Worm (Caenorhabditis elegans) whole organism, L4/young adult: ENCODE data around the gene C50H11.13.
"Not testable (repeated sequence)": the region's sequence is repeated elsewhere in the genome, so short reads cannot be mapped to it uniquely, and the experiment has no call there.

Experiments
- W03F9.2 ChIP-seq: fragments of 150-350 bp; optimal IDR thresholded peaks from 2 replicates; lab custom pipeline; 2014; ENCODE audit warnings: missing biosample characterization, missing genetic modification characterization
- dao-5 ChIP-seq: sonication (generic microtip); optimal IDR thresholded peaks from 2 replicates; lab custom pipeline; 2016; ENCODE audit warnings: missing genotype, missing genetic modification characterization, moderate library complexity, missing compliant biosample characterization
- him-1 ChIP-seq: sonication (generic microtip); optimal IDR thresholded peaks from 2 replicates; lab custom pipeline; 2016; ENCODE audit warnings: missing genotype, missing genetic modification reagents, missing genetic modification characterization, missing compliant biosample characterization

The C50H11.13 gene

ce11 chrV:3086260-3086659 lies 14.8 kb upstream of the C50H11.13 start, which contains the start of gene srt-8:
TSS of gene srt-8 (plus strand) at chrV:3086560.
- TF ChIP-seq W03F9.2 (tag; lab: Kevin White, UChicago): no peak
- TF ChIP-seq him-1: no peak
- TF ChIP-seq dao-5 (tag; lab: Kevin White, UChicago): no peak

DNA sequence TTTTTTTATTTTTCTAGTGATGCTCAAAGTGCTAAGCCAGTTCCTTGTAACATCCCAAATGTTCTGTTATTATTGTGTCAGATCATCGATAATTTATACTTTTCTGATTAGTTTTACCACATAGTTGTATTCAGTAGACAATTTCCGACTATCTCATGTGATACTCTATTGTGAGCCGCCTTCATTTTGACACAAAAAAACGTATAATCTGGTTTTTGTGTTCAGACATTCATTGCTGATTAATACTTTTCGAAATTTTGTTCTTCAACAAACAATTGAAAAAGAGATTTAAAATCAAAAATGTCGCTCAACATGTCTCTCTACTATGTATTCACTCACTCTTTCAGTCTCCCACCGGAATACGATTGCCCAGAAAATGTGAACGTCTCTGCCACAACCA lies 10.0 kb upstream of the C50H11.13 start, which contains the start of gene srt-7:
Gene srt-7 (plus strand): TSS at position 301 of the 400 bp plus-strand sequence.
- TF ChIP-seq W03F9.2 (tag; lab: Kevin White, UChicago) (no peak), him-1 (no peak), dao-5 (tag; lab: Kevin White, UChicago) (no peak)

DNA sequence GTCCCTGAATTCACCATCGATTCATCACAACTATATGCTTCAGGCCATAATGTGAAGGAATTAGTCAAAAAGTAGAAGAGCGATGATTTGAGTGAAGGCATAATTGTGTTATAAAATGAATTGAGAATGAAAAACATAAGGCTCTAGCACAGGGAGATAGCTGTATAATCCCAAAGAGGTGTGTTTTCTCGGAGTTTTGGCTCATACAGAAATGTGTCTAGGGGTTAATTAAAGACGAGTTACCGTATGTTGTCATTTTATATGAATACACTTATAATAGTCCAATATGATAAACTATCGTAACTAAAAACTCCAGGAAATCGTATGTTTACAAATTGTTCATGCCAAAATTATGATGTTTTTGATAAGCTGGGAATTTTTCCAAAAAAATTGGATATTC lies 9.3 kb upstream of the C50H11.13 start, which contains the start of gene srt-5:
Gene srt-5 (minus strand): TSS at position 101 of the 400 bp plus-strand sequence.
- no peak for TF ChIP-seq dao-5 (tag; lab: Kevin White, UChicago)
- no peak for TF ChIP-seq him-1
- no peak for TF ChIP-seq W03F9.2 (tag; lab: Kevin White, UChicago)

DNA sequence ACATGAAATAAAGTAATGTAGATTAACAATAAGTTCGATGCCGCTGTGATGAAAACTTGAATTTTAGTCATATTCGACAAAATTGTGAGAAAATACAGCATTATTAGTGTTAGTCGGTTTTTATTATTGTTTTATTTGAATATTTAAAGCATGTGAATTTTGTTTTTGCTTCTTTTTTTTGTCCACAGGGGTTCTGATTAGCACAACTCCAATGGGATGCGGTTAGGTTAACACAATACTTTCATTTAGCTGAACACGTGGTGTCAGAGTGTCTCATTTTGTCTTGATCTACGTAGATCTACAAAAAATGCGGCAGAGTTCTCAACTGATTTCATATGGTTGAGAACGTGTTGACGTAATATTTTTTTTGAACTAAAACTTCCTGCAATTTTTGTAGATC lies 2.3 kb downstream of the C50H11.13 start, which contains the start of gene str-40:
Gene str-40 (minus strand): TSS at position 101 of the 400 bp plus-strand sequence.
- no peak for TF ChIP-seq W03F9.2 (tag; lab: Kevin White, UChicago)
- no peak for TF ChIP-seq dao-5 (tag; lab: Kevin White, UChicago)
- no peak for TF ChIP-seq him-1

- TF ChIP-seq dao-5 (tag; lab: Kevin White, UChicago): no peak
- no peak for TF ChIP-seq W03F9.2 (tag; lab: Kevin White, UChicago)
- no peak for TF ChIP-seq him-1
These were observed 5.5 kb downstream of the C50H11.13 start, which contains the start of gene srh-185 for ce11 chrV:3065928-3066327. TSS of gene srh-185 (plus strand) at chrV:3066228.

DNA sequence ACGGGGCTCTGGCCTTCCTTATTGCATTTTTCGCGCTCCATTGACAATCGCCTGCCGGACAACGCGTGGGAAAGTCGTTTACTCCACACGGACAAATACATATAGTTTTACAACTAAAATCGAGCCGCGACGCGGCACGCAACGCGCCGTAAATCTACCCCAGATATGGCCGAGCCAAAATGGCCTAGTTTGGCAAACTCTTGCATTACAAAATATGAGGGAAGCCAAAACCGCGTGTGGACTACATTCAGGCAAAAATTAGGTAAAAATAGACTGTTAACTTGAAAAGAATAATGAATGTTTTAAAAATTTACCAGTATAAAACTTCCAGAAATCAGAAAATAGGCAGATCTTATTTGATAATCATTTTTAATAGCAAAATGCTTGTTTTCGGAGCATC lies 7.0 kb downstream of the C50H11.13 start, which contains the start of gene srt-16:
Gene srt-16 (minus strand): TSS at position 101 of the 400 bp plus-strand sequence.
- TF ChIP-seq W03F9.2 (tag; lab: Kevin White, UChicago); dao-5 (tag; lab: Kevin White, UChicago); him-1: not testable (repeated sequence)

ce11 chrV:3062078-3062477 lies 9.4 kb downstream of the C50H11.13 start, which contains the start of gene srt-15:
TSS of gene srt-15 (minus strand) at chrV:3062178.
- no peak for TF ChIP-seq him-1
- TF ChIP-seq W03F9.2 (tag; lab: Kevin White, UChicago): no peak
- TF ChIP-seq dao-5 (tag; lab: Kevin White, UChicago): no peak

DNA sequence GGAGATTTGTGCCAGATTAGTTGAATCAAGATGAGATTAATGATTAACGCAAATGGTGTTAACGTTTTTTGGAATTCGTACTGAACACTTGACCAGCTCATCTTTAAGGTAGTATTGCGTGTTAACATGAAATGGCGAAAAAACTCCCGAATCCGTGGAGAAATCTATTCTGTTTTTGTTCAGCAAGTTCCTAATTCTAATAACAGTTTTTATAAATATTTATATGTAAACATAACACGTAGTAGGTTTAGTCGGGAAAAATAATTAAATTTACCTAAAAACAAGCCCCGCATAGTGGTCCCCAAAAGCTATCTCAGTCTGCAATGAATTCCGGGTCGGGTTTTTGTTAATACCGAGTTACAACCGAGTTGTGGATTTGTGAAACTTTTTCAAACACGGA lies 12.5 kb downstream of the C50H11.13 start, which contains the start of gene str-244:
Gene str-244 (minus strand): TSS at position 101 of the 400 bp plus-strand sequence.
- TF ChIP-seq dao-5 (tag; lab: Kevin White, UChicago) (no peak), W03F9.2 (tag; lab: Kevin White, UChicago) (no peak)

ce11 chrV:3054254-3054653 lies 17.2 kb downstream of the C50H11.13 start, which contains the start of gene C50H11.8:
TSS of gene C50H11.8 (plus strand) at chrV:3054554.
- TF ChIP-seq W03F9.2 (tag; lab: Kevin White, UChicago) (no peak), him-1 (no peak), dao-5 (tag; lab: Kevin White, UChicago) (no peak)

DNA sequence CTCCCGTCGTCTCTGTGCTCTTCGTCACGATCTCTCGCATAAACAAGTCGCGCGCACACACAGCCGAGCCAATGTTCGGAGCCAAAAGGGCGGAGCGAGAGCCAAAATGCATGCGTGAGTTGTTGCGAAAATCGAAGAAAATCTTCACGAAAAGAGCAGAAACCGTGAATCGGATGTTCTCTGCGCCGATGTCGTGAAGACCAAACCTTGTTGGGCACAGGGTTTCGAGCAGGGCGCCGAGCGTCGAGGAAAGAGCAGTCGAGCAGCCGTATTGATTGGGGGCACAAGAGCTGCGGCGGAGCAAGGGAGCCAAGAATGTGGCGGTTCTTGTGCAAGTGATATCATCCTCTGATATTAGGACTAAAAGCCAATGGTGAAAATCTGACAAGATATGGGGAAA lies 25.1 kb downstream of the C50H11.13 start:
- TF ChIP-seq dao-5 (tag; lab: Kevin White, UChicago): no peak
- TF ChIP-seq W03F9.2 (tag; lab: Kevin White, UChicago): no peak

ce11 chrV:3044837-3045236 lies 26.6 kb downstream of the C50H11.13 start, which contains the start of gene F59D6.1:
TSS of gene F59D6.1 (plus strand) at chrV:3045137.
- TF ChIP-seq him-1 (no peak), dao-5 (tag; lab: Kevin White, UChicago) (no peak), W03F9.2 (tag; lab: Kevin White, UChicago) (no peak)

DNA sequence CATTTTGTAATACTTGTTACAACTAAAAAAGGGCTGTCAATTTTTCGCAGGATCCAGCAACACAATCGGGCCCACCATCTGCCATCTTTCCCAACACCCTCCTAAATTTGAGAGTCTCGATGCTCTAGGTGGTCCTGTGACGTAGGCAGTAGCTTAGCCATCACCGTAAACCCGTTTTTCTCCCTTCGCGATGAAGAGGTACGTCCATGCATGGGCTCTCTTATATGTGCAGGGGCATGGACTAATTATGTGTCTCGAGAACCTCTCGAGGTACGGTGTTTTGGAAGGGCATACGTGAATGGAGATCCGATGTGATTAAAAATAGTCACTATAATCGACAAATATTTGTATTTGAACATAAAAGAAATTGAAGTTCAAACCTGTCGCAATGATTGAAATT lies 30.5 kb downstream of the C50H11.13 start:
- TF ChIP-seq W03F9.2 (tag; lab: Kevin White, UChicago): no peak

ce11 chrV:3039282-3039681 lies 32.2 kb downstream of the C50H11.13 start, which contains the start of gene chpf-2:
TSS of gene chpf-2 (minus strand) at chrV:3039382.
- no peak for TF ChIP-seq W03F9.2 (tag; lab: Kevin White, UChicago)
- no peak for TF ChIP-seq dao-5 (tag; lab: Kevin White, UChicago)
- no peak for TF ChIP-seq him-1

DNA sequence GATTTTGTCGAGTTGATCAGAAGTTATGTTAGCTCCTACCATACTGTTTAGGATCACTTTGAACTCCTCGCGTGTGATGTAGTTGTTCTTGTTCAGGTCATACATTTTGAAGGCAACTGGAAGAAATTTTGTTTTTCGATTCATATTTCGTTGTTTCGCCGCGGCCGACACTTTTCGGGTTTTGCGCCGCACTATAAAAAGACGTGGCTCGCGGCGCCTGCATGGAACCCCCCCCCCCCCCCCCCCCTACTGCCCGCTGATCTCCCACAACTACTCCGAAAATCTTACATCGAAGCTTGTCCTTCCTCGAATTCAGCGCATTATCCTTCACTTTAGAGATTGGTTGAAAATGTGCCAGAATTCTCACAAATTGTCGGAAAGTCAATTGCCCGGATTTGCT lies 33.4 kb downstream of the C50H11.13 start:
- TF ChIP-seq W03F9.2 (tag; lab: Kevin White, UChicago) (no peak), him-1 (no peak), dao-5 (tag; lab: Kevin White, UChicago) (no peak)

ce11 chrV:3034236-3034635 lies 37.2 kb downstream of the C50H11.13 start, which contains the start of gene srw-8:
TSS of gene srw-8 (minus strand) at chrV:3034336.
- no peak for TF ChIP-seq W03F9.2 (tag; lab: Kevin White, UChicago)
- TF ChIP-seq dao-5 (tag; lab: Kevin White, UChicago): no peak
- no peak for TF ChIP-seq him-1
